Worm (Caenorhabditis elegans) whole organism, L4 larva: ENCODE data around the gene H14E04.3.
"Not testable (repeated sequence)": the region's sequence is repeated elsewhere in the genome, so short reads cannot be mapped to it uniquely, and the experiment has no call there.

Experiments used
- R02D3.7 ChIP-seq: fragments of 150-350 bp; sonication (generic microtip); optimal IDR thresholded peaks from 3 replicates; lab custom pipeline; 2014; ENCODE audit warnings: missing biosample characterization, missing genetic modification characterization
- Y75B8A.6 ChIP-seq: fragments of 200-800 bp; sonication (Bioruptor generic); IDR thresholded peaks from 2 replicates; pipeline ENCODE4 v1.3.6; 2022; ENCODE audit warnings: missing genetic modification reagents, missing genetic modification characterization, missing compliant biosample characterization
- ama-1 ChIP-seq: fragments of 150-350 bp; optimal IDR thresholded peaks from 2 replicates; lab custom pipeline; 2014; ENCODE audit warnings: inconsistent platforms, mixed read lengths
- ceh-28 ChIP-seq: fragments of 150-350 bp; optimal IDR thresholded peaks from 2 replicates; lab custom pipeline; 2014; ENCODE audit warnings: missing biosample characterization, missing genetic modification reagents, missing genetic modification characterization
- ces-1 ChIP-seq: fragments of 150-350 bp; sonication (generic microtip); optimal IDR thresholded peaks from 4 replicates; lab custom pipeline; 2014; ENCODE audit warnings: missing biosample characterization, missing genetic modification reagents, missing genetic modification characterization
- dpl-1 ChIP-seq: fragments of 150-350 bp; optimal IDR thresholded peaks from 2 replicates; lab custom pipeline; 2014; ENCODE audit warnings: missing biosample characterization, missing genetic modification reagents, missing genetic modification characterization
- lin-39 ChIP-seq: fragments of 150-350 bp; optimal IDR thresholded peaks from 2 replicates; lab custom pipeline; 2014; ENCODE audit warnings: missing biosample characterization, missing genetic modification reagents, missing genetic modification characterization
- nhr-28 ChIP-seq: fragments of 150-350 bp; optimal IDR thresholded peaks from 2 replicates; lab custom pipeline; 2014; ENCODE audit warnings: missing biosample characterization, missing genetic modification characterization
- nhr-77 ChIP-seq: fragments of 150-350 bp; optimal IDR thresholded peaks from 2 replicates; lab custom pipeline; 2014; ENCODE audit warnings: missing biosample characterization, missing genetic modification characterization
- pqm-1 ChIP-seq: sonication (generic microtip); optimal IDR thresholded peaks from 2 replicates; lab custom pipeline; 2017; ENCODE audit warnings: missing biosample characterization, missing genetic modification characterization
- unc-62 ChIP-seq, 3 experiments: fragments of 150-350 bp in 1 of 3; sonication (generic microtip); optimal IDR thresholded peaks in 2 of 3; peaks in 1 of 3; 1 replicate in 1 of 3; 2 replicates in 2 of 3; lab custom pipeline; 2014 to 2017; ENCODE audit warnings: missing biosample characterization in 3 of 3, missing genetic modification characterization in 3 of 3, missing genetic modification reagents in 3 of 3, missing genotype in 1 of 3
- ztf-11 ChIP-seq: fragments of 150-350 bp; optimal IDR thresholded peaks from 2 replicates; lab custom pipeline; 2014; ENCODE audit warnings: missing biosample characterization, missing genetic modification characterization
- ztf-7 ChIP-seq: fragments of 150-350 bp; optimal IDR thresholded peaks from 2 replicates; lab custom pipeline; 2014; ENCODE audit warnings: missing biosample characterization, missing genetic modification characterization

- not testable (repeated sequence) for TF ChIP-seq ama-1 (lab: Kevin White, UChicago); R02D3.7 (tag; lab: Kevin White, UChicago); unc-62 (GFP tag; optimal IDR thresholded peaks at IDR 0.05 in 1 of 2; lab: Kevin White, UChicago); unc-62 (tag; optimal IDR thresholded peaks at IDR 0.05; lab: Kevin White, UChicago); Y75B8A.6 (GFP tag; lab: Robert Waterston, UW); ces-1 (GFP tag; lab: Kevin White, UChicago); ztf-11; ceh-28 (tag; lab: Kevin White, UChicago); pqm-1; ztf-7; nhr-28 (tag; lab: Kevin White, UChicago); lin-39 (tag; lab: Kevin White, UChicago); dpl-1 (GFP tag; lab: Kevin White, UChicago); nhr-77 (tag; lab: Kevin White, UChicago)
Measured at ce11 chrIII:2435805-2436204, 49.4 kb upstream of the H14E04.3 start, which contains the start of gene E02H9.6.
